Fruit fly (Drosophila melanogaster) whole organism, adult: ENCODE results near the gene mew.

Source experiments
- CG11617 ChIP-seq: fragments of 200-800 bp; sonication (Bioruptor generic); optimal IDR thresholded peaks from 2 replicates; lab custom pipeline; 2017; ENCODE audit warnings: mild to moderate bottlenecking, missing biosample characterization, missing genetic modification reagents, missing genetic modification characterization
- CG12768 ChIP-seq: fragments of 200-800 bp; sonication (Bioruptor generic); optimal IDR thresholded peaks from 2 replicates; lab custom pipeline; 2017; ENCODE audit warnings: missing biosample characterization, missing genetic modification characterization, mild to moderate bottlenecking, moderate library complexity, missing genetic modification reagents
- CG14711 ChIP-seq: fragments of 200-800 bp; sonication (Bioruptor generic); optimal IDR thresholded peaks from 2 replicates; lab custom pipeline; 2018; ENCODE audit warnings: missing biosample characterization, mild to moderate bottlenecking, missing genetic modification characterization, moderate library complexity
- CG1620 ChIP-seq: fragments of 200-800 bp; sonication (Bioruptor generic); optimal IDR thresholded peaks from 2 replicates; lab custom pipeline; 2016; ENCODE audit warnings: missing biosample characterization, missing genetic modification characterization
- CG33017 ChIP-seq: fragments of 200-800 bp; sonication (Bioruptor generic); optimal IDR thresholded peaks from 2 replicates; lab custom pipeline; 2018; ENCODE audit warnings: missing biosample characterization, mild to moderate bottlenecking, missing genetic modification characterization, moderate library complexity
- CG5204 ChIP-seq: fragments of 200-800 bp; sonication (Bioruptor generic); optimal IDR thresholded peaks from 2 replicates; lab custom pipeline; 2016; ENCODE audit warnings: missing biosample characterization, missing genetic modification characterization
- CG7045 ChIP-seq: fragments of 200-800 bp; sonication (Bioruptor generic); optimal IDR thresholded peaks from 2 replicates; lab custom pipeline; 2017; ENCODE audit warnings: missing biosample characterization, mild to moderate bottlenecking, missing genetic modification characterization
- CG7101 ChIP-seq: fragments of 200-800 bp; sonication (Bioruptor generic); optimal IDR thresholded peaks from 2 replicates; lab custom pipeline; 2018; ENCODE audit warnings: missing biosample characterization, mild to moderate bottlenecking, missing genetic modification characterization, moderate library complexity
- Clk ChIP-seq: fragments of 200-800 bp; sonication (Bioruptor generic); optimal IDR thresholded peaks from 2 replicates; lab custom pipeline; 2017; ENCODE audit warnings: missing biosample characterization, missing genetic modification characterization
- Hr96 ChIP-seq: fragments of 200-800 bp; sonication (Bioruptor generic); optimal IDR thresholded peaks from 2 replicates; lab custom pipeline; 2016; ENCODE audit warnings: missing biosample characterization, missing genetic modification characterization
- Mnt ChIP-seq: fragments of 200-800 bp; sonication (Bioruptor generic); optimal IDR thresholded peaks from 2 replicates; lab custom pipeline; 2016; ENCODE audit warnings: missing biosample characterization, mild to moderate bottlenecking, missing genetic modification characterization
- bab1 ChIP-seq: fragments of 200-800 bp; sonication (Bioruptor generic); optimal IDR thresholded peaks from 3 replicates; lab custom pipeline; 2019; ENCODE audit warnings: missing biosample characterization, mild to moderate bottlenecking, missing genetic modification characterization, moderate library complexity
- cic ChIP-seq: fragments of 200-800 bp; sonication (Bioruptor generic); optimal IDR thresholded peaks from 2 replicates; lab custom pipeline; 2017; ENCODE audit warnings: missing biosample characterization, mild to moderate bottlenecking, missing genetic modification characterization, moderate library complexity
- cnc ChIP-seq, 2 experiments: fragments of >200 bp; optimal IDR thresholded peaks; 2 replicates each; lab custom pipeline; 2017
- ovo ChIP-seq: fragments of 200-800 bp; sonication (Bioruptor generic); optimal IDR thresholded peaks from 2 replicates; lab custom pipeline; 2016; ENCODE audit warnings: missing biosample characterization, missing genetic modification characterization
- pad ChIP-seq: fragments of 200-800 bp; sonication (Bioruptor generic); optimal IDR thresholded peaks from 3 replicates; lab custom pipeline; 2017; ENCODE audit warnings: missing biosample characterization, missing genetic modification characterization, mild to moderate bottlenecking, moderate library complexity, missing genetic modification reagents
- tj ChIP-seq: fragments of 200-800 bp; sonication (Bioruptor generic); optimal IDR thresholded peaks from 3 replicates; lab custom pipeline; 2017; ENCODE audit warnings: missing biosample characterization, mild to moderate bottlenecking, missing genetic modification characterization, moderate library complexity
- toe ChIP-seq: fragments of 200-800 bp; sonication (Bioruptor generic); optimal IDR thresholded peaks from 2 replicates; lab custom pipeline; 2016; ENCODE audit warnings: missing biosample characterization, missing genetic modification characterization

mew gene

DNA sequence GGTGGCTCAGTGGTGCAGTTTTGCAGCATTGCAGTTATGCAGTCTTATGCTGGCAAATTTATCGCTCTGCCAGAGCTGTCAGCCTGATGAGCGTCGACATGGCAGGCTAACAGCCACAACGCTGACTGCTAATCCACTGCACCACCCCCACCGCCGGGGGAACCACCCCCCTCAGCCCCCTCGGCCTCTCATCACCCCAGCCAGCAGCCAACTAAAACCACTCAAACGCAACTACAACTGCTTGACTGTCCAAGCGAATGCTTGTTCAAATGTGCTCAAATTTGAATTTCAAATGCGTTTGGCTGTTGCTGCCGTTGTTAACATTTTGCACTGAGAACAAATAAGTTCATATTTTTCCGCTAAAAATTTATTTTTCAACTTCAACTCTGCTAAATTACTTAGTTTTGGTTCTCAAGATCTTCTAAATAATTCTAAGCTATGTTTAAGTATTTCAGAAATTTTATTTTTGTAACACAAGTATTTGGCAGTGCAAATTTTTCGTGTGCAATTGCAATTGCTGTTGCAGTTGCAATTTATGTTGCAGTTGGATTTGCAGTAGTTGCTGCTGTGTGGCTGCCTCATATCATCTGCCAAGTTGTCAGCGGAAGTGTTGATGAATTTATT, 19.9 kb downstream of the mew start:
- TF ChIP-seq CG7101, result peak; percentile 13
- TF ChIP-seq cnc (optimal IDR thresholded peaks at IDR 0.05; lab: Kevin White, UChicago), result no peak
- peak; percentile 5 for TF ChIP-seq CG33017 (tag; lab: Kevin White, UChicago)
- peak; percentile 22 for TF ChIP-seq CG7045 (GFP tag; lab: Kevin White, UChicago)
- no peak for TF ChIP-seq CG12768
- TF ChIP-seq toe (GFP tag; lab: Kevin White, UChicago), result no peak
- TF ChIP-seq tj (GFP tag; lab: Kevin White, UChicago), result peak; percentile 78
- TF ChIP-seq CG14711, result peak; percentile 13

DNA sequence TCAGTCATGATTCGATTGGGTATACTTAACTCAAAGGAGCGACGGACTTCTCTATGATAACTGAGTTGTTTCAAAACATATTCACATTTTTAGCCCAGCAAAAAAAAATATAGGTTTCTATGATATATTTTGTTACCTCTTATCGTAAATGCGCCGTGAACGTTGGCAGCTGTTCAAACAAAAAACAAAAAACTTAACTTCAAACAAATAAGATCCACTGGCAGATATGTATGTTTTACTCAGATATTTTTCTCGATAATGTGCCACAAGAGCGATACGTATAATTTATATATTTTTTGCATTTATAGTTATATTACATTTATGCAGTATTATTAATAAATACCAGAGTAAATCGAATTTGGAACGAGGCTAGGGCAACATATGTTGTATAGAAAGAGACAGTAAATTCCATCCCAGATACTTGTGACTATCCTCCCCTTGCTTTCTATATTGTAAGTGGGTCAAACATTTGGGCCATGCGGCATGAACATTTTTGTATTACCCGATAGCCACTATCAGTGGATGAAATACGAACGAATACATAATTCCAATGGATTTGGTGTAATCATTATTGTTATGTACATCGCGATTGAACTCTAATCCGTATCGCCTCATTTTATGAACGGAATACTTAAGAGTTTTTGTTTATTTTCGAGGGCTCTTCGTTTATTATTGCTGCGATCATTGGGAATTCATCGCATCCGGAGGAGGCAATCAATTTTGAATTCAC, 21.6 kb downstream of the mew start, which contains the start of gene CG32639:
Gene CG32639, minus strand, starts transcription at position 51 of the 730 bp plus-strand sequence.
- TF ChIP-seq CG7101 (no peak), cnc (optimal IDR thresholded peaks at IDR 0.05; lab: Kevin White, UChicago) (no peak), CG14711 (no peak), CG12768 (no peak), Clk (no peak), CG5204 (GFP tag; lab: Kevin White, UChicago) (no peak), CG7045 (GFP tag; lab: Kevin White, UChicago) (no peak), tj (GFP tag; lab: Kevin White, UChicago) (no peak), pad (GFP tag; lab: Kevin White, UChicago) (no peak), CG1620 (no peak), CG11617 (GFP tag; lab: Kevin White, UChicago) (no peak), Hr96 (no peak), toe (GFP tag; lab: Kevin White, UChicago) (no peak), Mnt (GFP tag; lab: Kevin White, UChicago) (no peak), cic (GFP tag; lab: Kevin White, UChicago) (no peak), ovo (GFP tag; lab: Kevin White, UChicago) (no peak)

DNA sequence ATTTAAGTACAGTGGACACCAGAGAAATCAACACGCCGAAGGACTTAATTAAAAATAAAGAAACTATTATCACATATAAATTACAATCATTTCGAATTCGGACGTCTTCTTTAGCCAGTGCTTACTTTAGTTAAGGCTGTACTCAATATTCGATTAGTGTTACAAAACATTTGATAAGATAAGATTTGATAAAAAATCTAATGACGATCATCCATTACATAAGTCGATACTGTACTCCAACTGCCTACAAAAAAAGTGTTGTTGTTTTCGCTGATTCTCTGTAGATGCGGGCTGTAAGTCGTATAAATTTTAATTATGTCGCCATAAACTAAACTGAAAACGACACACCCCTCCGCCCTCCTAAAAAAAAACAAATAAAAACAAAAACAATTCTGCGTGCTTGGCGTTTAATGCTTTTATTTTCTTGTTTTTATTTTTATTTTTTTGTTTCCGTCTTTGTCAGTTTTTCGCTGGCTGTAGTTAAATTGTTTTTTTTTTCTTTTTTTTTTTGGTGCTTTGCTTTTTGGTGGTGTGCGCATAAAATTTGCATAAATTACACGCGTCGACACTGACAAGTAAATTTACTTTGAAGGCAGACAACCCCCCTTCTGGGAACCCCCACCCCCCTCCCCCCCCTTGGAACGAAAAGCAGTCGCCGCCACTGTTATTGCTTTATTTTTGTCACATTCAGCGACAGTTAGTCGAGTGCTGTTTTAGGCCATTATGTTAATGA, 23.4 kb downstream of the mew start:
- TF ChIP-seq CG12768 (no peak), tj (GFP tag; lab: Kevin White, UChicago) (peak; percentile 99), CG11617 (GFP tag; lab: Kevin White, UChicago) (peak; percentile 34)

DNA sequence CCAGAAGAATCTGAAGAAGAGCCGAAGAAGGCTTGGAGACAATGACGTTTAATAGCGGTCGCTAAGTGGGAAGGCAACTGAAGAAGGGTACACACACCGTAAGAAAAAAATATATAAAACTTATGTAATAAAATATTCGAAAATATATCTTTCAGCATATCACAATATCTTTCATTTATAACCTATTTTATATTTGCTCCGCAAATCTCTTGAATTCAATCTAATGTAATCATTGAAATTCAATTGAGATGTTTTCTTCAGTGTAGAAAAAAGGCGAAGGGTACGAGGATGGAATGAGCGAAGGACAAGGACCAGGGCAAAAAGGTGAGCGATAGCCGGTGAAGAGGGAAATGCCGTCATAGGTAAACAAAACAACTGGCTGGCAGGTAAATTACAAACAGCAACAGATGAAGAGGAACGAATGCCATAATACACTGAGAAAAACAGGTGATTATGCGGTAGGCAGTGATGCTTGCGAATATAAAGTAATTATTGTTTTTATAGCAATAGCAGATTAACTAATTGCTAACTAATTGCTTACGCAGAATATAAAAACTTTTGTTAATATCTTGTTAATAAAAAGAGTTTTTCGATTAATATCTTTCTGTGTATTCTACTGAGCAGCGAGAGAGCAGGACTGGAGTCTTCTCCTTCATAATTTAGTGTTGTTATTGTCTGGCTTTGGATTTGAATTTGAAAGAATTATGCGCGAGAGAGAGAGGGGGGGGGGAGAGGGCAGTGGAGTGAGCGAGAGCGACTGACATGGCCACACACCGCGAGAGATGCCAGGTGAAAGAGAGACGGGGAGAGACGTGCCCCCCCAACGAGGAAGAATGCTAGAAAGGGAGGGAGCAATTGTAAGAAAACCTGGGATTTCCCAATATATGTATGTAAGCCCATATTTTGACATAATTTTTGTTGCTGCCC, 24.2 kb downstream of the mew start:
- peak; percentile 21 for TF ChIP-seq CG14711
- no peak for TF ChIP-seq Mnt (GFP tag; lab: Kevin White, UChicago)
- TF ChIP-seq CG12768, result no peak
- TF ChIP-seq pad (GFP tag; lab: Kevin White, UChicago), result peak; percentile 32
- peak; percentile 20 for TF ChIP-seq CG7101
- peak; percentile 7 for TF ChIP-seq CG1620
- TF ChIP-seq bab1, result peak; percentile 17
- no peak for TF ChIP-seq CG33017 (tag; lab: Kevin White, UChicago)

DNA sequence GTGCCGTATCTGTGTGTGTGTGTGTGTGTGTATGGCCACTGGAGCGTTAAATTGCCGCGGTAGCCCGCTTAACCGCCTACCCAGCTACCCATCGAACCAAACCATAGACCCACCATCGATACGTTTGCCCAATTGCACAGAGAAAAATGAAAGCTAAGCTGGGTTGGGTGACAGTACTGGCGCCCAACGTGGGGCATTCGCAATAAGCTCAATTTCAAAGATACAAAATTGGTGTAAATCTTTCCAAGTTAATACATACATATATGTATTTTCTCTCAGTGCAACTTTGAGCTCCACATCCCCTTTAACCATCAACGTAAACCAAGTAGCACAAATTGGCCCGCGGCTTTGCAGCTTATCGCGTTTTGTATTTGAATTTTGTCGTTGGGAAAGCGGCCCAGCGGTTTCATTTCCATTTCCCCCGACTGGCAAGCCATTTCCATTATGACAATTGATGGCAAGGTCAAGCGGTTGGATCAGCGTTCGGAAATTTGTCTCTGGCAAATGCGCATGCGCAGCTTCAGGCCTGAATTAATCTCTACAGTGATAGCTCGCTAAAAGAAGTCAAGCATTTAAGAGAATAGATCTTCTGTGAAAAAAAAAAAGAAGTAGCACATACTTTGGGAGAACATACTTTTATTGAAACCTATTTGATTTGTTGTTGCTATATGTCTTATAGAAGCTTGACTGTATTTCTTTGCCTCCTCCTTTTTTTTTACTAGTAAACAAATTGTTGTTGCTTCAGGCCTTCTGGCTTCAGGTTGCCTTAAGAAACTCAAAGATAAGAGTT, 25.7 kb downstream of the mew start:
- TF ChIP-seq pad (GFP tag; lab: Kevin White, UChicago) (no peak), tj (GFP tag; lab: Kevin White, UChicago) (peak; percentile 29)

DNA sequence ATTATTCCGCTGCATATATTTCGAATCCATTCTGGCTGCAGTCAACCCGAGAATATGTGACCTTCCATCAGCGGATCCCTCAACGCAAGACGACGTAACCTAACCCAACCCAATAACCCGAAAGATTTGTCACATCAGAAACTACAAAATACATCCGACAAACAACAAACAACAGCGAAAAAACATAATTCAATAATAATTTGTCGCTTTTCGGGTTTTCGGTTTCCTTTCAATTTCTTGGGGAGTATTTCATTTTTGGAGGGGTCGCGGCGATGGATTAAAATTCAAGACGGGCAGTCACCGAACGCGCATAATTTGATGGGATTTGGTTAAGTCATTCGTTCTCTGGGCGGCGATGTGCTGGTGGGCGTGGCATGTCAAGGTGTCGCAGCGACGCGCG, 27.3 kb downstream of the mew start:
- TF ChIP-seq tj (GFP tag; lab: Kevin White, UChicago) (peak; percentile 38), cnc (optimal IDR thresholded peaks at IDR 0.05; lab: Kevin White, UChicago) (no peak)

DNA sequence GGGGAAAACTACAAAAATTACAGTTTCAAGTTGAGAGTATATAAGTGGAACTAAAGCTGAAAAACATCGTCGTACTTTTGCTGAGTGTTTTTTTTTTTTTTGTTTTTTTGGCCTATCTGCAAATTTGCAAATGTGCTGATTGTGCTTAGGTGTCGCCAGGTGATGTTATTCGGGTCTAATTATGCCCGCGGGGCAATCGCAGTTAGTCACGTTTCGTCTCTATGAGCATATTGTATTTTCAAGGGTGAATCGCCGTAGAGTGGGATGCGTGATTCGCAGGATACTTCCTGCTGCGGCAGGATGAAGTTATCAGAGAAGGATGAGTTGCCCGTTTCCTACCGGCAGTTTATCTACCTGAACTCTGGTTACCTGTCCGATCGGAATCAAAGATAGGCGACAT, 28.5 kb downstream of the mew start:
- peak; percentile 82 for TF ChIP-seq tj (GFP tag; lab: Kevin White, UChicago)
- no peak for TF ChIP-seq CG33017 (tag; lab: Kevin White, UChicago)
- no peak for TF ChIP-seq bab1
